Worm (Caenorhabditis elegans): ENCODE results near the gene unc-3.

Gene unc-3

DNA sequence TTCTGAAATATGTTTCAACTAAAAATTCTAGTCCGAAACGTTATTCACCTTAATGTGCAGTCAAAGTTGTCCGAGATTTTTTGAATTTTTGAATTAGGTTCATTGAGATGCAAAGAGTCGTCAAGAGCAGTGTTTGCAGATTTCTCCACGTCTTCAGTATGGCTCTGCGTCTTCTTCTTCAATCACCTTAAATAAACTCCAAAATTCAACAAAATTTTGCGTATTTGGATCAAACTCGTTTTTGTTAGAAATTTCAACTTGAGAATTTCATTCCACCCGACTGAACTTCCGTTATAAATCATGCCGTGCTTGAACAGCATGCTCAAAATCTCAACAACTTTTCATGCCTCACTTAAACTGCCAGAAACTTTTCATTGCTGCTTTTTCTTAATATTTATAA, 38.7 kb downstream of the unc-3 start, which contains the start of gene T04C10.3:
Gene T04C10.3 (plus strand): TSS at position 301 of the 400 bp plus-strand sequence.
- TF ChIP-seq F52B5.7 (tag; optimal IDR thresholded peaks at IDR 0.05): no peak
- no peak for TF ChIP-seq mcd-1 (GFP tag; IDR thresholded peaks at IDR 0.05)
- no peak for TF ChIP-seq akir-1 (GFP tag; optimal IDR thresholded peaks at IDR 0.05)
- TF ChIP-seq hmg-20 (GFP tag; IDR thresholded peaks at IDR 0.05): no peak
- no peak for TF ChIP-seq mxl-1 (tag; optimal IDR thresholded peaks at IDR 0.05)
- TF ChIP-seq nhr-80 (tag; optimal IDR thresholded peaks at IDR 0.05): no peak
- TF ChIP-seq nhr-90 (tag; optimal IDR thresholded peaks at IDR 0.05): no peak
- no peak for TF ChIP-seq nhr-120 (GFP tag; IDR thresholded peaks at IDR 0.05)
- TF ChIP-seq K11D2.4 (GFP tag; IDR thresholded peaks at IDR 0.05): no peak
- TF ChIP-seq B0336.3 (GFP tag; IDR thresholded peaks at IDR 0.05): no peak
- TF ChIP-seq hlh-12 (tag; optimal IDR thresholded peaks at IDR 0.05): no peak
- no peak for TF ChIP-seq hlh-26 (GFP tag; conservative IDR thresholded peaks at IDR 0.05)
- TF ChIP-seq pbrm-1 (GFP tag; IDR thresholded peaks at IDR 0.05): no peak

DNA sequence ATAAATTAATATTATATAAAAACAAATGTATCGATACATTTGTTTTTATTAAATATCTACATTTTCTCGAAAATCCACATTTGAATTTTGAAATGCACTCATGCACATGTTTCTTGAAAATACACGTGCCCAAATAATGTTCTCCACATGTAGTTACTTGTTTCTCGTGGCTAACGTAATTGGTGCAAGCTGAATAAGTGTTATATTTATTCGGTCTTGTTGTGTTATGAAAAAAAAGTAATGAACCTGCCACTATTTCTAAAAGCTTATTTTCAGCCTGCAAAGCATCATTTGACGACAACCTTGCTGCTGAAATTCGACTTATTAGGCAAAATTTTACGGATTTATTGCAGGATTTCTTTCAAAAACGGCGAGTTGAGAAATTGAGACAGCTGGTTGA, 40.1 kb downstream of the unc-3 start:
- TF ChIP-seq rcor-1 (GFP tag; IDR thresholded peaks at IDR 0.05) (0 out of 2 replicates have a peak, but pooled peaks have one; percentile 19), lin-35 (GFP tag; optimal IDR thresholded peaks at IDR 0.05) (peak in 1 of 3 experiments; percentile 21), F33H1.4 (GFP tag; IDR thresholded peaks at IDR 0.05) (no peak), dox-1 (GFP tag; IDR thresholded peaks at IDR 0.05) (peak; percentile 43; the same call in 1 of the 2 replicates), nhr-80 (tag; optimal IDR thresholded peaks at IDR 0.05) (peak; percentile 19), let-607 (tag; optimal IDR thresholded peaks at IDR 0.05) (peak in 1 of 2 experiments; percentile 8), ZK185.1 (tag; optimal IDR thresholded peaks at IDR 0.05; ENCODE audit: poor library complexity, severe bottlenecking) (peak; percentile 68), gei-17 (GFP tag; optimal IDR thresholded peaks at IDR 0.05) (peak; percentile 91), somi-1 (GFP tag; optimal IDR thresholded peaks at IDR 0.05) (peak; percentile 10), ztf-25 (GFP tag; IDR thresholded peaks at IDR 0.05) (no peak), lin-40 (tag; optimal IDR thresholded peaks at IDR 0.05) (peak; percentile 92), cebp-1 (GFP tag; IDR thresholded peaks at IDR 0.05) (no peak), cebp-1 (tag; optimal IDR thresholded peaks at IDR 0.05) (peak; percentile 56), F23B12.7 (tag; optimal IDR thresholded peaks at IDR 0.05; ENCODE audit: insufficient read depth) (peak; percentile 45), attf-3 (GFP tag; conservative IDR thresholded peaks at IDR 0.05) (no peak), madf-10 (tag; optimal IDR thresholded peaks at IDR 0.05) (peak; percentile 13), ceh-27 (GFP tag; optimal IDR thresholded peaks at IDR 0.05) (peak; percentile 19), K11D2.4 (GFP tag; IDR thresholded peaks at IDR 0.05) (0 out of 2 replicates have a peak, but pooled peaks have one; percentile 21), tlf-1 (GFP tag; optimal IDR thresholded peaks at IDR 0.05) (peak; percentile 36), mcd-1 (GFP tag; IDR thresholded peaks at IDR 0.05) (0 out of 2 replicates have a peak, but pooled peaks have one; percentile 16), hmg-1.2 (GFP tag; IDR thresholded peaks at IDR 0.05) (peak; percentile 25; the same call in 1 of the 2 replicates), nhr-27 (tag; optimal IDR thresholded peaks at IDR 0.05) (no peak), tbp1 (GFP tag; optimal IDR thresholded peaks at IDR 0.05) (peak; percentile 48), F22D6.2 (tag; optimal IDR thresholded peaks at IDR 0.05) (peak; percentile 13), B0019.2 (GFP tag; conservative IDR thresholded peaks at IDR 0.05) (no peak), nfya-1 (tag; optimal IDR thresholded peaks at IDR 0.05; ENCODE audit: borderline replicate concordance, insufficient read depth) (no peak), snpc-4 (GFP tag; optimal IDR thresholded peaks at IDR 0.05) (no peak), snpc-4 (tag; optimal IDR thresholded peaks at IDR 0.05) (peak in 3 of 4 experiments; percentile 6 to 41 (median 17)), C06A6.2 (GFP tag; conservative IDR thresholded peaks at IDR 0.05) (peak; percentile 79), repo-1 (tag; optimal IDR thresholded peaks at IDR 0.05) (peak; percentile 4), sdz-38 (tag; optimal IDR thresholded peaks at IDR 0.05) (no peak)
